Worm (Caenorhabditis elegans) whole organism, L4/young adult: Measurements from ENCODE around the gene Y82E9BR.17.

Experiments
- W03F9.2 ChIP-seq: fragments of 150-350 bp; optimal IDR thresholded peaks from 2 replicates; lab custom pipeline; 2014; ENCODE audit warnings: missing biosample characterization, missing genetic modification characterization
- dao-5 ChIP-seq: sonication (generic microtip); optimal IDR thresholded peaks from 2 replicates; lab custom pipeline; 2016; ENCODE audit warnings: missing genotype, missing genetic modification characterization, moderate library complexity, missing compliant biosample characterization
- him-1 ChIP-seq: sonication (generic microtip); optimal IDR thresholded peaks from 2 replicates; lab custom pipeline; 2016; ENCODE audit warnings: missing genotype, missing genetic modification reagents, missing genetic modification characterization, missing compliant biosample characterization

Y82E9BR.17 gene

DNA sequence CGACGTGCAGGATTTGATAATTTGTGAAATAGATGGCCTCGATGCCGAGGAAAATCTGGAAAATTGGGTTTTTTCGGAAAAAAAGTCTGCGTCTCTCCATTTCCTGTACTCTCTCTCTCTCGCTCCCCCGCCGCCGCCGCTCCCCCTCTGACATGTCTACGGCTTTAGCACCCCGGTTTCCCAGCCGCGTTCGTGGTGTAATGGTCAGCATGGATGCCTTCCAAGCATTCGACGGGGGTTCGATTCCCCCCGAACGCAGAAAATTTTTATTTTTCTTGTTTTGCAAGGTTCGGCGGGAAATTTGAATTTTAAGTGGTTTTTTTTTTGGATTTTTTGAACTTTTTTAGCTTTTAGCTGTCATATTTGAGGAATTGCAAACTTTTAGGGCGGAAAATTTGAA, 31.3 kb downstream of the Y82E9BR.17 start:
- peak; percentile 33 for TF ChIP-seq W03F9.2 (tag; lab: Kevin White, UChicago)
- TF ChIP-seq him-1 = peak; percentile 21
- TF ChIP-seq dao-5 = peak; percentile 30

DNA sequence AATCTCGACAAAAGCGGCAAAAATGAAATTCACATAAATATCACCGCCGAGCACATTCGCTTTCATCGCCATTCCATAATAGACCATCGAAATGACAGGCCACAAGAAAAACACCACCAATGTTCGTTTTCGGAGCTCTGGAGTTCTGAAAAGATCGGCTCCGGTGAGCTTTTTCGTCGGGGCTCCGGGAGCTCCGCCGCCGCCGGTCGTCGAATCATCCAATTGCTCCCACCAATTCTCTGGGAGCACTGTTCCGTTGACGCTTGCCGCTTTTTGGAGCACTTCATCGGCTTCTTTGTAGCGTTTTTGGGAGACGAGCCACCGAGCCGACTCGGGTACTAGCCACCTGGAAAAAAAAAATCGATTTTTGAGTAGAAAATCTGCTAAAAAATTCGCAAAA, 34.1 kb downstream of the Y82E9BR.17 start:
- TF ChIP-seq W03F9.2 (tag; lab: Kevin White, UChicago) (no peak), dao-5 (no peak), him-1 (no peak)

DNA sequence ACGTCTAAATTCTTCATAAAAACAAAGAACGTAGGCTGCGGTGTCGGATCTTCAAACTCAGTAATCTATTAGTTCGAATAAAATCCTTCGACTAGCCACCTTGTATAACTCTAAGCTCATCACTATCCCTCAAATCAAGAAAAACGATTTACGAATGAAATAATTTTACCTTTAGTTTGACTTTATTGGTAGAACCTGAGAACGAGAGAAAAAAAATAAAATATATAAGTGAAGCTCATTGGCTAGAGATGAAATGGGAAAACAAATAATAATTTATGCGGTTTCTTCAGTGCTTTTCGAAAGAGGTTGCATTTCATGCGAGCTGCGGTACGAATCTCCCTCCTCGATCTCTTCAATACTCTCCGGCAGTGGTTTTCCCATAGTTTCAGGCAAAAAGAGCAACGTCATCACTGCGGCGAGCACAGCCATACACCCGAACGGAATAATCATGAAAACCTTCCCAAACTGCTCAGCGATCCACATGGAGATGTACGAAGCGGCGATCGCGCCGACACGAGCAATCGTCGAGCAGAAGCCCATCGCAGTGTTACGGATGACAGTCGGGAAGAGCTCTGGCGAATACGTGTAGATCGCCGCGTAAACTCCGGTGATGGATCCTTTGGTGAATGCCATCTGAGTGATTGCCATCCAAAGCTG, 35.7 kb downstream of the Y82E9BR.17 start:
- TF ChIP-seq him-1 (no peak), W03F9.2 (tag; lab: Kevin White, UChicago) (no peak), dao-5 (no peak)

DNA sequence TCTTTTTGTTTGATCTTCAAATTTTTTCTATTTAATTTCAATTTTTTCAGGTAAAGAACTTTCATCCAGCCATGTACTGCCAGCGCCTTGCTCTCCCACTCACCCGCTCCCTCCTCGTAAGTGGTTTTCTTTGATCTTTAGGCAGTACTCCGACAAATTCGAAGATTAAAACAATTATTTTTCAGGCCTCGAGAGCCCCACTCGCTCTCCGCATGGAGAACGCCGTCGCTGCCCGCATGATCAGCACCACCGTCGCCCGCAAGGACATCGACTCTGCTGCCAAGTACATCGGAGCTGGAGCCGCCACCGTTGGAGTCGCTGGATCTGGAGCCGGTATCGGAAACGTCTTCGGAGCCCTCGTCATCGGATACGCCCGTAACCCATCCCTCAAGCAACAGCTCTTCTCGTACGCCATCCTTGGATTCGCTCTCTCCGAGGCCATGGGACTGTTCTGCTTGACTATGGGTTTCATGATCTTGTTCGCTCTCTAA, 36.4 kb downstream of the Y82E9BR.17 start, which contains the start of gene Y82E9BR.3:
Y82E9BR.3 (plus strand) TSS at position 51 of the 491 bp plus-strand sequence.
- TF ChIP-seq dao-5 = no peak
- no peak for TF ChIP-seq him-1
- no peak for TF ChIP-seq W03F9.2 (tag; lab: Kevin White, UChicago)

DNA sequence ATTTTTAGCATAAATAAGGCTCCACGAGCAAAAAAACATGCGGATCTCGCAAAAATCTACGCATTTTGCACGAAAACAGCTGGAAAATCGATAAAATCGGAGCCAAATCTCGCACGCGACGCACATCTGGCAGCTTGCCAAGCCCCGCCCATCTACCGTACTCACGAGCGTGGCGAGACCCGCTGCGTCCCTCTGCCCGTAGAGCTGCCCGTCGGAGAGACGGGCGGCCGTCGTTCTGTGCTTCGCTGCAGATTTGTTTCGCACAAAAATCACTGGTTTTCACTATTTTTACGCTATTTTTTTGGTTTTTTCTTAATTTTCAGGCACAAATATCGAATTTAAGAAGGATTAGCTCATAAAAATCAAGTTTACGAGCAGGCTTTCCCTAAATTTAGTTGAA, 36.9 kb downstream of the Y82E9BR.17 start:
- TF ChIP-seq W03F9.2 (tag; lab: Kevin White, UChicago) (peak; percentile 82), dao-5 (no peak), him-1 (peak; percentile 20)

DNA sequence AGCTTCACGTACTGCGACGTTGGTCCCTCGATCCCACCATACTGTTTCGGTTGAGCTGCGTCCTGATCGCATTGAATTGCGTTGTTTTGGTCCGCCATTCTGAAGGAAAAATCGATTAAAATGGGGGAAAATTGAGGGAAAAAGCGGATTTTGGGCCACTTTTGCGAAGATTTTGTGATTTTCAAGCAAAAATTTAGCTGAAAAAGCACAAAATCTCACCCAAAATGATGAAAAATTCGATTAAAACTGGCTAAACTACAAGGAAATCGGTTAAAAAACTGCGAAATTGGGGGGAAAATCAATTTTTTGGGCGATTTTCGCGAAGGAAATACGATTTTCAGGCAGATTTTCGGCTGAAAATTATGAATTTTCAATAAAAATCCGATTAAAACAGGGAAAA, 38.5 kb downstream of the Y82E9BR.17 start, which contains the start of gene elc-1:
elc-1 (minus strand) TSS at position 101 of the 400 bp plus-strand sequence.
- no peak for TF ChIP-seq dao-5
- no peak for TF ChIP-seq him-1
- TF ChIP-seq W03F9.2 (tag; lab: Kevin White, UChicago) = no peak

DNA sequence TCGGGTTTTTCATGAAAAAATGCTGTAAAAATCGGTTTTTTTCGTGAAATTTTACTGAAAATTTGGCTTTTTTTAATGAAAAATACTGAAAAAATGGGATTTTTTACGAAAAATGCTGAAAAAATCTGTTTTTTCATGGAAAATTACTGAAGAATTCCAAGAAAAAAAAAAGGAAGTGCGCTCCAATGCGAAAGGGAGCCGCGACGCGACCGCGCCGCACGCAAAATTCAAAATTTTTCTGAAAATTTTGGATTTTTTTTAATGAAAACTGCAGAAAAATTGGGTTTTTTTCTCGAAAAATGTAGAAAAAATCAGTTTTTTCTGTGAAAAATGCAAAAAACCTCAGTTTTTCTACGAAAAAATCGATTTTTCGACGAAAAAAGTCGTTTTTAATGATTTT, 39.0 kb downstream of the Y82E9BR.17 start:
- TF ChIP-seq W03F9.2 (tag; lab: Kevin White, UChicago) (no peak), dao-5 (no peak), him-1 (no peak)

DNA sequence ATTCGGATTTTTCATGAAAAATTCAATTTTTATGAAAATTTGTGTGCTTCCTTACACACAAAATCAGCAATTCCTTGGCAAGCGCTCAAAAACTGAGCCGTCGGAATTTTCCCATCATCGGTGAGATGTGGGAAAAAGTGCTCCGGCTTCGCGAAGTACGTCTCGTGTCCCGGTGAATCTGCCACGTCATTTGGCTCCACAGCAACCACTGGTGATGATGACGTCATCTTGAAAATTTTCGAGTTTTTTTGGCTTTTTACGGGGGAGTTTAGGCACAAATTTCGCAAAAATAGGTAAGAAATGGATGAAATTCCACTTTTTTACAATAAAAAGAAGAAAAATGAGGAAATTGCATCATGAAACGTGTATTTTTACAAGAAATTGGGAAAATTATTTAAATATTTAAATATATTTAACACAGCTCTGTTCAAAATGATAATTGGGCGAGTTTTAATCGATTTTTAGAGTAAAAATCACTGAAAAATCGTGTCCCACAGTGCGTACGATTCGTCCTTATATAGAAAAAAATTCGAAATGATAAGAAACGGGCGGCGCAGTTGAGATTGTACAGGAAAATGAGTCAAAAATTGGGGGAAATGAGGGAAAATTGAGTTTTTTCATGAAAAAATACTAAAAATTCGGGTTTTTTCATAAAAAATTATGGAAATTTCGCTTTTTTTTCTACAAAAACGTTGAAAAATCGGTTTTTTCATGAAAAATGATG, 41.5 kb downstream of the Y82E9BR.17 start, which contains the start of gene Y82E9BR.14:
Y82E9BR.14 (minus strand) TSS at position 227 of the 724 bp plus-strand sequence.
- TF ChIP-seq W03F9.2 (tag; lab: Kevin White, UChicago) = no peak
- no peak for TF ChIP-seq him-1
- no peak for TF ChIP-seq dao-5

DNA sequence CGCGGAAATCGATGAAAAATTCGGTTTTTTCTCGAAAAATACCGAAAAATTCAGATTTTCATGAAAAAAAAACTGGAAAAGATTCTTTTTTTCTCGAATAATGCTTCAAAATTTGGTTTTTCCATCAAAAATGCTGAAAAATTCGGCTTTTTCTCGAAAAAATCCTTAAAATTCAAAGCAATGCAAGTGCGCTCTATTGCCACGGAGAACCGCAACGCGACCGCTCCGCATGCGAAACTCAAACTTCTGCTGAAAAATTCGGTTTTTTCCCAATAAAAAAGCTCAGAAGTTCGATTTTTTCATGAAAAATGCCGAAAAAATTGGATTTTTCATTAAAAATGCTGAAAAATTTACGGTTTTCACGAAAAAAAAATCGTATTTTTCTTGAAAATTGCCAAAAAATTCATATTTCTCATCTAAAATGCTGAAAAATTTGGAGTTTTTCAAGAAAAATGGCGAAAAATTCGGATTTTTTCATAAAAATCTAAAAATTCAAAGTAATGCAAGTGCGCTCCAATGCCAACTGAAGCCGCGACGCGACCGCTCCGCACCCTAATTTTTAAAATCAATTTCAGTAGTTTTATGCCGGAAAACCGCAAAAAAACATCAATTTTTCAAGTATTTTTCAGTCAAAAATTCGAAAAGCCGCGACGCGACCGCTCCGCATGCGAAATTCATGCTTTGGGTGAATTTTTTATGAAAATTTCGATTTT, 42.3 kb downstream of the Y82E9BR.17 start:
- TF ChIP-seq W03F9.2 (tag; lab: Kevin White, UChicago) (no peak), him-1 (no peak), dao-5 (no peak)

DNA sequence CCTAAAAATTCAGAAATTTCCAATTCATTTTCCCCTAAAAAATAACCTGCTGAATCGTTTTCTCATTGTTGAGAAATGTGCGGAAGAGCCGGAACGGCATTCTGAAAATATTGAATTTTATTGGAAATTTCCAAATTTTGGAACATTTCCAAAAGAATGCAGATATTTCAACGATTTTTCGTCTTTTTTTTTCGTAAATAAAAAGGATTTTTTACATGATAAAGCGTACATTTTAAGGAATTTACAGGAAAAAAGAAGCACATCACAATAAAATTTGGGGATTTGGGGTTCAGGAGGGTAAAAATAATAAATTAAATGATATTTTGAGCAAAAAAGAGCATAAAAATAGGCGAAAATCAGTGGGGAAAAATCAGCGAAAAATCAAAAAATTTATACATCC, 46.4 kb downstream of the Y82E9BR.17 start, which contains the start of gene Y82E9BR.22:
Y82E9BR.22 (minus strand) TSS at position 101 of the 400 bp plus-strand sequence.
- no peak for TF ChIP-seq W03F9.2 (tag; lab: Kevin White, UChicago)
- TF ChIP-seq dao-5 = no peak
- no peak for TF ChIP-seq him-1

DNA sequence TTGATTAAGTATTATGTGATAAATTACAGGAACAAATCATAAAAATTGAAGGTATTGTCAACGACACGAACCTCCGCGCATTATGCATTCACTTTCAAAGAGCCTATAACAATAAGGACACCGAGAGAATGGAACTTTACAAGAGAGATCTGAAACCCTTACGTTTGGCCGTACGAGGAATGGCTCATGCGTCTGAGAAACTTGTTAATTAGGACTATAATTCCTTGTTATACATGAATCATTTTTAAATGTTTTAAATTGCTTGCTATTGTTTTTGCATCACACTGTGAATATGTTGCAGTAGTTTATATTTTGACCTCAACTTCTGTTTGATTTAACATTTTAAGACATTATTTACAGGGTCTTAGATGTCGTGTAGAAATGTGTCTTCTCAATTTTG, 52.5 kb downstream of the Y82E9BR.17 start, which contains the start of gene pals-18:
pals-18 (plus strand) TSS at position 301 of the 400 bp plus-strand sequence.
- TF ChIP-seq W03F9.2 (tag; lab: Kevin White, UChicago) = no peak
- TF ChIP-seq him-1 = no peak
- no peak for TF ChIP-seq dao-5

DNA sequence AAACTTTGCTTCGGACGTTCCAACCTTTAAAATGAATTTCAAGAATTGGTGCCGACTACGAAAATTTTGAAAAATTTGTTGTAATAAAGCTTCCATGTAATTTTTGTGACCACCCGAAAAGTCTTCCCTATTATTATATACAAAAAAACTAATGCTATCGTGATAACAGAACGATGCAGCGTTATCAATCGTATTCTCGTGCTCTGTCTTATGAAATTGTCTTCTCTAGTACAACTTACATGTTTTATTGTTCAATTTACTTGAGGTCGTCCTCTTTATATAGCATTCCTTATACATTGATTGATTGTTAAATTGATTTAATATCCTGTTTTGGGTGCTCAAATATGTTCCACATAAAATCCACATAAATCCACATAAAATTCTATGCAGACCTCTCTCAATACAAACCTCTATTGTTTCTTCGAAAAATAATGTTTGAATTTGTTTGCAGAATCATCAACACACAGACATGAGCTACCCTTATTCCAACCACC, 54.0 kb downstream of the Y82E9BR.17 start, which contains the start of gene pals-19:
pals-19 (plus strand) TSS at position 444 of the 494 bp plus-strand sequence.
- no peak for TF ChIP-seq W03F9.2 (tag; lab: Kevin White, UChicago)
- TF ChIP-seq him-1 = no peak

DNA sequence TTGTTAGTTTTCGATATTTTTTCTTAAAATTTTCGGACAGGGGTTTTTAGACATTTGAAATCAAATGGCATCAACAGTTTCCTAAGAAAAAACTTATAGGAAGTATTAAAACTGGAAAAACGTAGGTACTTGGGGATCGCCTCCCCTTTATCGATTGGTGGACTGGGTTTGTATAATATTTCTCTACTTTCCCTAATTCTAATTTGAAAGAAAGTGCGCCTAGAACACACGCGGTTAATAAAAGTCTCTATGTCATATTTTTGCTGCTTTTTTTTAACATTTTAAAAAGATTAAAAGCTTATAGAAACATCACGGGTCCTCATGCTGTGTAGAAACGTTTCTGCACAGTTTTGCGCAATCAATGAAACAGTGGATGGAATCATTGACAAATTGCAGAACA, 55.9 kb downstream of the Y82E9BR.17 start, which contains the start of gene pals-16:
pals-16 (plus strand) TSS at position 301 of the 400 bp plus-strand sequence.
- no peak for TF ChIP-seq W03F9.2 (tag; lab: Kevin White, UChicago)
- no peak for TF ChIP-seq dao-5
- no peak for TF ChIP-seq him-1

DNA sequence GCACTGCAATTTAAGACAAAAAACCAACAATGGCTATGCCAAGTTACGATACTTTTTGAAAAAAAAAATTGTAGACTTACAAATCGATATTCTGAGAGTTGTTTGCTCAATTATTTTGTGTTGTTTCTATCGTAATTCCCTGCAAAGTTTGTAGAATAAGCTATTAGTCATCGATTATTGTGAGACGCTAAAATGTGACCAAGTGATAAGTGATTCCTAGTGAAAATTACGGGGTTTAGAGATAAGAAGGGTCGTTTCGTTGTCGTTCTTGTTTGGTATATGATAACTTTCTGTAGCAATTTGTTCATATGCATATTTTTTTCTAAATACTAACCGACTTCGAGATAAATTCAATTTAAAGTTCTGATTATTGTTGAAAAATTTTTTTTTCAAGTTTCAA, 57.4 kb downstream of the Y82E9BR.17 start:
- TF ChIP-seq dao-5 (no peak), W03F9.2 (tag; lab: Kevin White, UChicago) (no peak), him-1 (no peak)
